Worm (Caenorhabditis elegans) whole organism, young adult: ENCODE results near the gene unc-42.

Experiments
- F22D6.2 ChIP-seq: sonication (generic microtip); optimal IDR thresholded peaks from 2 replicates; lab custom pipeline; 2016; ENCODE audit warnings: mild to moderate bottlenecking, missing genetic modification characterization, missing compliant biosample characterization
- F37B4.10 ChIP-seq: fragments of 200-800 bp; sonication (Bioruptor generic); IDR thresholded peaks from 2 replicates; pipeline ENCODE4 v1.3.6; 2022; ENCODE audit warnings: missing genetic modification characterization, missing compliant biosample characterization
- ceh-91 ChIP-seq: fragments of 200-800 bp; sonication (Bioruptor generic); IDR thresholded peaks from 2 replicates; pipeline ENCODE4 v1.3.6; 2022; ENCODE audit warnings: missing genetic modification reagents, missing genetic modification characterization, missing compliant biosample characterization
- dpl-1 ChIP-seq: fragments of 150-350 bp; optimal IDR thresholded peaks from 2 replicates; lab custom pipeline; 2014; ENCODE audit warnings: missing biosample characterization, missing genetic modification reagents, missing genetic modification characterization
- fkh-3 ChIP-seq: sonication (generic microtip); optimal IDR thresholded peaks from 2 replicates; lab custom pipeline; 2016; ENCODE audit warnings: mild to moderate bottlenecking, missing genetic modification characterization, missing compliant biosample characterization
- mxl-1 ChIP-seq: sonication (generic microtip); optimal IDR thresholded peaks from 2 replicates; lab custom pipeline; 2016; ENCODE audit warnings: missing genetic modification characterization, missing compliant biosample characterization
- nfya-1 ChIP-seq: sonication (generic microtip); optimal IDR thresholded peaks from 2 replicates; lab custom pipeline; 2017; ENCODE audit warnings: antibody characterized with exemption, missing compliant biosample characterization, missing genetic modification characterization, borderline replicate concordance; ENCODE audit not compliant: insufficient read depth
- somi-1 ChIP-seq: fragments of 200-800 bp; sonication (Bioruptor generic); optimal IDR thresholded peaks from 2 replicates; lab custom pipeline; 2018; ENCODE audit warnings: mild to moderate bottlenecking, missing genetic modification characterization, missing compliant biosample characterization
- unc-130 ChIP-seq: sonication (generic microtip); optimal IDR thresholded peaks from 2 replicates; lab custom pipeline; 2016; ENCODE audit warnings: missing genetic modification reagents, missing genetic modification characterization, missing compliant biosample characterization
- ztf-22 ChIP-seq: fragments of 200-800 bp; sonication (Bioruptor generic); optimal IDR thresholded peaks from 2 replicates; lab custom pipeline; 2018; ENCODE audit warnings: mild to moderate bottlenecking, missing genetic modification characterization, moderate library complexity, missing compliant biosample characterization

- TF ChIP-seq unc-130 (GFP tag; lab: Kevin White, UChicago) (no peak), ceh-91 (GFP tag; lab: Robert Waterston, UW) (no peak), ztf-22 (GFP tag; lab: Kevin White, UChicago) (no peak), F37B4.10 (GFP tag; lab: Robert Waterston, UW) (no peak), F22D6.2 (tag; lab: Kevin White, UChicago) (no peak), dpl-1 (no peak), somi-1 (GFP tag; lab: Kevin White, UChicago) (no peak), nfya-1 (tag; lab: Kevin White, UChicago) (no peak), mxl-1 (tag; lab: Kevin White, UChicago) (no peak), fkh-3 (tag; lab: Kevin White, UChicago) (no peak)
Observed at ce11 chrV:9739402-9739801, 29.8 kb downstream of the unc-42 start, which contains the start of gene marc-1.
